Fruit fly (Drosophila melanogaster) whole organism: Measurements from ENCODE around the gene Erk7.

Source experiments
- Dll ChIP-seq: fragments of >200 bp; optimal IDR thresholded peaks from 2 replicates; lab custom pipeline; 2017
- usp ChIP-seq: fragments of >200 bp; optimal IDR thresholded peaks from 2 replicates; lab custom pipeline; 2017; ENCODE audit warnings: missing biosample characterization, missing genetic modification characterization, mixed read lengths

DNA sequence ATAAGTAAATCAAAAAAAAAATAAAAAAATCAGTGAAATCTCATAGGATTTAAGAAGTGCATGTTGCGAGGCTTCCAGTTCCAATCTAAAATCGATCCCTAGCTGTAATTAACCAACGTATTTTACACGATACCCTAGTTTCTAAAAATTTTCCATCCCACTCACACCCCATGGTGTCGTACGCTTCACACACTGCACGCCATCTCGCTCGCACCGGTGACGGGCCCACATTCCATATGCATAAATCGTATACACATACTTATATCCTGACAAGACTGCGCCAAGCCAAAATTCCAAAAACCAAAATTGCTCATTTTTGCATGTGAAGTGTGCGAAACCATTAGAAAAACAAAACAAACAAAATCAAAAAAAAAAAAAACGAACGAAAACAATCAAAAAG, 12.5 kb downstream of the Erk7 start:
- TF ChIP-seq Dll (lab: Kevin White, UChicago) (no peak), usp (GFP tag; lab: Kevin White, UChicago) (no peak)
